Fruit fly (Drosophila melanogaster) whole organism, embryonic: Measurements from ENCODE around the gene CG31064.

Experiments used
- Antp ChIP-seq: fragments of 200-800 bp; sonication (Bioruptor generic); optimal IDR thresholded peaks from 3 replicates; lab custom pipeline; 2016; ENCODE audit warnings: missing biosample characterization, missing genetic modification characterization
- CG10209 ChIP-seq: fragments of 200-800 bp; sonication (Bioruptor generic); optimal IDR thresholded peaks from 3 replicates; lab custom pipeline; 2017; ENCODE audit warnings: missing biosample characterization, mild to moderate bottlenecking, missing genetic modification characterization, missing genetic modification reagents
- CG12219 ChIP-seq: fragments of 200-800 bp; sonication (Bioruptor generic); optimal IDR thresholded peaks from 3 replicates; lab custom pipeline; 2018; ENCODE audit warnings: missing biosample characterization, mild to moderate bottlenecking, missing genetic modification characterization
- CG4707 ChIP-seq: fragments of 200-800 bp; sonication (Bioruptor generic); optimal IDR thresholded peaks from 2 replicates; lab custom pipeline; 2018; ENCODE audit warnings: missing biosample characterization, mild to moderate bottlenecking, missing genetic modification characterization, moderate library complexity
- bbx ChIP-seq: fragments of 200-800 bp; sonication (Bioruptor generic); IDR thresholded peaks from 2 replicates; pipeline ENCODE4 v1.3.6; 2022; ENCODE audit warnings: missing biosample characterization, missing genetic modification characterization; ENCODE audit not compliant: partially characterized antibody
- kah ChIP-seq: fragments of 200-800 bp; sonication (Bioruptor generic); optimal IDR thresholded peaks from 2 replicates; lab custom pipeline; 2018; ENCODE audit warnings: missing biosample characterization, mild to moderate bottlenecking, missing genetic modification characterization

dm6 chr3R:27212979-27213580 is 25.8 kb downstream of the CG31064 start:
- no peak for TF ChIP-seq CG4707 (GFP tag; lab: Kevin White, UChicago)
- TF ChIP-seq CG12219 (GFP tag; lab: Kevin White, UChicago) = no peak
- TF ChIP-seq Antp (GFP tag; lab: Kevin White, UChicago) = no peak
- TF ChIP-seq kah = no peak
- TF ChIP-seq CG10209 = no peak
- no peak for TF ChIP-seq bbx (GFP tag; lab: Robert Waterston, UW)
